Worm (Caenorhabditis elegans): ENCODE data around the gene Y79H2A.2.

Gene Y79H2A.2

ce11 chrIII:12064494-12064893 is 33.9 kb upstream of the Y79H2A.2 start:
- no peak for TF ChIP-seq ccch-3 (GFP tag; optimal IDR thresholded peaks at IDR 0.05)
- TF ChIP-seq lin-26 (GFP tag; IDR thresholded peaks at IDR 0.05) = no peak
- TF ChIP-seq F39B2.1 (GFP tag; IDR thresholded peaks at IDR 0.05) = no peak
- no peak for TF ChIP-seq B0035.1 (tag; optimal IDR thresholded peaks at IDR 0.05)
- no peak for TF ChIP-seq C17E4.6 (GFP tag; IDR thresholded peaks at IDR 0.05)
- no peak for TF ChIP-seq snpc-1.1 (tag; optimal IDR thresholded peaks at IDR 0.05; ENCODE audit: insufficient read depth)
- TF ChIP-seq snpc-1.3 (tag; optimal IDR thresholded peaks at IDR 0.05; ENCODE audit: insufficient read depth) = no peak
- TF ChIP-seq mcd-1 (GFP tag; IDR thresholded peaks at IDR 0.05) = no peak
- no peak for TF ChIP-seq madf-6 (GFP tag; IDR thresholded peaks at IDR 0.05)
- no peak for TF ChIP-seq hsf-1 (GFP tag; IDR thresholded peaks at IDR 0.05)
- no peak for TF ChIP-seq zfh-2 (GFP tag; conservative IDR thresholded peaks at IDR 0.05)
- no peak for TF ChIP-seq sea-2 (GFP tag; IDR thresholded peaks at IDR 0.05)
- TF ChIP-seq nfyb-1 (GFP tag; IDR thresholded peaks at IDR 0.05) = no peak
- TF ChIP-seq lir-1 (GFP tag; conservative IDR thresholded peaks at IDR 0.05) = no peak
- no peak for TF ChIP-seq F57A8.1 (GFP tag; optimal IDR thresholded peaks at IDR 0.05)
- no peak for TF ChIP-seq chd-7 (tag; optimal IDR thresholded peaks at IDR 0.05)
- TF ChIP-seq hmg-20 (GFP tag; IDR thresholded peaks at IDR 0.05) = no peak
- no peak for TF ChIP-seq rec-8 (tag; optimal IDR thresholded peaks at IDR 0.05)

- TF ChIP-seq mxl-1 (tag; optimal IDR thresholded peaks at IDR 0.05) (no peak), mes-4 (tag; optimal IDR thresholded peaks at IDR 0.05) (no peak), tbx-9 (tag; optimal IDR thresholded peaks at IDR 0.05; ENCODE audit: borderline replicate concordance) (no peak), T07F8.4 (tag; optimal IDR thresholded peaks at IDR 0.05) (no peak), ztf-3 (GFP tag; optimal IDR thresholded peaks at IDR 0.05) (no peak), lir-1 (GFP tag; conservative IDR thresholded peaks at IDR 0.05) (no peak), let-526 (GFP tag; IDR thresholded peaks at IDR 0.05) (no peak), egrh-3 (GFP tag; IDR thresholded peaks at IDR 0.05) (no peak), snpc-1.3 (tag; optimal IDR thresholded peaks at IDR 0.05; ENCODE audit: insufficient read depth) (no peak), bed-1 (GFP tag; IDR thresholded peaks at IDR 0.05) (no peak), mel-28 (tag; optimal IDR thresholded peaks at IDR 0.05; ENCODE audit: borderline replicate concordance) (no peak), xnd-1 (tag; optimal IDR thresholded peaks at IDR 0.05) (no peak), unc-130 (GFP tag; optimal IDR thresholded peaks at IDR 0.05) (no peak), K12H6.12 (tag; optimal IDR thresholded peaks at IDR 0.05) (no peak), hrde-1 (tag; optimal IDR thresholded peaks at IDR 0.05; ENCODE audit: borderline replicate concordance) (no peak), ZK185.1 (tag; optimal IDR thresholded peaks at IDR 0.05; ENCODE audit: poor library complexity, severe bottlenecking) (no peak)
These were observed 33.4 kb upstream of the Y79H2A.2 start for ce11 chrIII:12063934-12064333.

- TF ChIP-seq tbx-9 (tag; optimal IDR thresholded peaks at IDR 0.05; ENCODE audit: borderline replicate concordance) (no peak), zfh-2 (GFP tag; conservative IDR thresholded peaks at IDR 0.05) (0 out of 2 replicates have a peak, but pooled peaks have one; percentile 15)
These were observed 30.8 kb upstream of the Y79H2A.2 start, which contains the start of gene zyg-8 for ce11 chrIII:12061413-12061812. zyg-8 (plus strand) TSS chrIII:12061713.

- TF ChIP-seq sea-2 (GFP tag; IDR thresholded peaks at IDR 0.05) = no peak
- peak; percentile 70 for TF ChIP-seq zfh-2 (GFP tag; conservative IDR thresholded peaks at IDR 0.05)
- TF ChIP-seq F10E7.11 (tag; optimal IDR thresholded peaks at IDR 0.05) = no peak
- no peak for TF ChIP-seq lin-40 (tag; optimal IDR thresholded peaks at IDR 0.05)
- TF ChIP-seq ztf-6 (GFP tag; IDR thresholded peaks at IDR 0.05) = no peak
- TF ChIP-seq athp-1 (tag; optimal IDR thresholded peaks at IDR 0.05) = no peak
- no peak for TF ChIP-seq madf-8 (GFP tag; conservative IDR thresholded peaks at IDR 0.05)
- no peak for TF ChIP-seq gei-17 (GFP tag; optimal IDR thresholded peaks at IDR 0.05)
- TF ChIP-seq aptf-3 (GFP tag; IDR thresholded peaks at IDR 0.05) = no peak
These were observed 29.5 kb upstream of the Y79H2A.2 start for ce11 chrIII:12060092-12060491.
